Fruit fly (Drosophila melanogaster) whole organism, embryonic: ENCODE measurements around the gene Lim3.

Source experiments
- ATbp ChIP-seq: fragments of 200-800 bp; sonication (Bioruptor generic); optimal IDR thresholded peaks from 2 replicates; lab custom pipeline; 2017; ENCODE audit warnings: missing biosample characterization, mild to moderate bottlenecking, missing genetic modification characterization, missing genetic modification reagents
- Adf1 ChIP-seq: fragments of 200-800 bp; sonication (Bioruptor generic); IDR thresholded peaks from 2 replicates; pipeline ENCODE4 v1.3.6; 2022; ENCODE audit warnings: missing biosample characterization, missing genetic modification characterization
- Asciz ChIP-seq: fragments of 200-800 bp; sonication (Bioruptor generic); optimal IDR thresholded peaks from 2 replicates; lab custom pipeline; 2017; ENCODE audit warnings: missing biosample characterization, mild to moderate bottlenecking, missing genetic modification characterization, missing genetic modification reagents
- CG1024 ChIP-seq: fragments of 200-800 bp; sonication (Bioruptor generic); IDR thresholded peaks from 2 replicates; pipeline ENCODE4 v1.3.6; 2022; ENCODE audit warnings: missing biosample characterization, missing genetic modification characterization
- CG10366 ChIP-seq: fragments of 200-800 bp; sonication (Bioruptor generic); IDR thresholded peaks from 2 replicates; pipeline ENCODE4 v1.3.6; 2022; ENCODE audit warnings: missing biosample characterization, missing genetic modification characterization
- CG11504 ChIP-seq: fragments of 200-800 bp; sonication (Bioruptor generic); optimal IDR thresholded peaks from 3 replicates; lab custom pipeline; 2019; ENCODE audit warnings: missing biosample characterization, mild to moderate bottlenecking, missing genetic modification characterization, moderate library complexity
- CG1602 ChIP-seq: fragments of 200-800 bp; sonication (Bioruptor generic); optimal IDR thresholded peaks from 3 replicates; lab custom pipeline; 2016; ENCODE audit warnings: missing biosample characterization, missing genetic modification characterization
- CG32767 ChIP-seq: fragments of 200-800 bp; sonication (Bioruptor generic); IDR thresholded peaks from 2 replicates; pipeline ENCODE4 v1.3.6; 2022; ENCODE audit warnings: missing biosample characterization, missing genetic modification characterization
- CG4360 ChIP-seq: fragments of 200-800 bp; sonication (Bioruptor generic); IDR thresholded peaks from 2 replicates; pipeline ENCODE4 v1.3.6; 2022; ENCODE audit warnings: missing biosample characterization, missing genetic modification characterization
- CG5245 ChIP-seq: fragments of 200-800 bp; sonication (Bioruptor generic); optimal IDR thresholded peaks from 3 replicates; lab custom pipeline; 2016; ENCODE audit warnings: missing biosample characterization, missing genetic modification characterization
- CG6254 ChIP-seq: fragments of 200-800 bp; sonication (Bioruptor generic); optimal IDR thresholded peaks from 3 replicates; lab custom pipeline; 2017; ENCODE audit warnings: mild to moderate bottlenecking, missing biosample characterization, missing genetic modification reagents, missing genetic modification characterization
- CG7372 ChIP-seq: fragments of 200-800 bp; sonication (Bioruptor generic); IDR thresholded peaks from 2 replicates; pipeline ENCODE4 v1.3.6; 2022; ENCODE audit warnings: missing biosample characterization, missing genetic modification characterization
- CG7556 ChIP-seq: fragments of 200-800 bp; sonication (Bioruptor generic); optimal IDR thresholded peaks from 2 replicates; lab custom pipeline; 2017; ENCODE audit warnings: missing biosample characterization, mild to moderate bottlenecking, missing genetic modification characterization
- CG8281 ChIP-seq: fragments of 200-800 bp; sonication (Bioruptor generic); optimal IDR thresholded peaks from 2 replicates; lab custom pipeline; 2018; ENCODE audit warnings: missing biosample characterization, mild to moderate bottlenecking, missing genetic modification characterization, moderate library complexity
- CG8359 ChIP-seq: fragments of 200-800 bp; sonication (Bioruptor generic); optimal IDR thresholded peaks from 2 replicates; lab custom pipeline; 2017; ENCODE audit warnings: missing biosample characterization, mild to moderate bottlenecking, missing genetic modification characterization, borderline replicate concordance
- CG8924 ChIP-seq: fragments of 200-800 bp; optimal IDR thresholded peaks from 3 replicates; lab custom pipeline; 2019; ENCODE audit warnings: missing biosample characterization, mild to moderate bottlenecking, missing genetic modification characterization, moderate library complexity
- CrebB ChIP-seq: fragments of 200-800 bp; sonication (Bioruptor generic); optimal IDR thresholded peaks from 3 replicates; lab custom pipeline; 2018; ENCODE audit warnings: missing biosample characterization, mild to moderate bottlenecking, missing genetic modification characterization
- Deaf1 ChIP-seq: fragments of 200-800 bp; optimal IDR thresholded peaks from 3 replicates; lab custom pipeline; 2019; ENCODE audit warnings: missing biosample characterization, mild to moderate bottlenecking, missing genetic modification characterization, moderate library complexity
- Doc3 ChIP-seq: fragments of 200-800 bp; sonication (Bioruptor generic); IDR thresholded peaks from 3 replicates; pipeline ENCODE4 v1.3.6; 2022; ENCODE audit warnings: missing biosample characterization, missing genetic modification characterization; ENCODE audit not compliant: partially characterized antibody
- Drgx ChIP-seq: fragments of 200-800 bp; sonication (Bioruptor generic); IDR thresholded peaks from 2 replicates; pipeline ENCODE4 v1.3.6; 2022; ENCODE audit warnings: missing biosample characterization, missing genetic modification characterization
- GATAe ChIP-seq: fragments of 200-800 bp; sonication (Bioruptor generic); conservative IDR thresholded peaks from 2 replicates; pipeline ENCODE4 v1.3.6; 2022; ENCODE audit warnings: missing biosample characterization, missing genetic modification characterization
- HLH3B ChIP-seq: fragments of 200-800 bp; sonication (Bioruptor generic); IDR thresholded peaks from 2 replicates; pipeline ENCODE4 v1.3.6; 2022; ENCODE audit warnings: missing biosample characterization, missing genetic modification characterization
- Hr39 ChIP-seq: fragments of >200 bp; optimal IDR thresholded peaks from 2 replicates; lab custom pipeline; 2017
- Lim3 ChIP-seq: fragments of 200-800 bp; sonication (Bioruptor generic); IDR thresholded peaks from 2 replicates; pipeline ENCODE4 v1.3.6; 2022; ENCODE audit warnings: missing biosample characterization, missing genetic modification characterization
- Med ChIP-seq: fragments of 200-800 bp; sonication (Bioruptor generic); peaks from one replicate; lab custom pipeline; 2016; ENCODE audit warnings: missing biosample characterization, missing genetic modification characterization, mild to moderate bottlenecking, inconsistent platforms, moderate library complexity
- Nf-YB ChIP-seq: fragments of 200-800 bp; sonication (Bioruptor generic); optimal IDR thresholded peaks from 3 replicates; lab custom pipeline; 2019; ENCODE audit warnings: missing biosample characterization, mild to moderate bottlenecking, missing genetic modification characterization, moderate library complexity
- Nf-YC ChIP-seq: fragments of 200-800 bp; optimal IDR thresholded peaks from 3 replicates; lab custom pipeline; 2019; ENCODE audit warnings: missing biosample characterization, mild to moderate bottlenecking, missing genetic modification characterization, moderate library complexity
- abd-A ChIP-seq: fragments of 200-800 bp; sonication (Bioruptor generic); optimal IDR thresholded peaks from 3 replicates; lab custom pipeline; 2019; ENCODE audit warnings: missing biosample characterization, mild to moderate bottlenecking, missing genetic modification characterization, moderate library complexity
- amos ChIP-seq: fragments of 200-800 bp; sonication (Bioruptor generic); IDR thresholded peaks from 2 replicates; pipeline ENCODE4 v1.3.6; 2022; ENCODE audit warnings: missing biosample characterization, missing genetic modification characterization; ENCODE audit not compliant: partially characterized antibody
- cad ChIP-seq: fragments of >200 bp; optimal IDR thresholded peaks from 2 replicates; lab custom pipeline; 2017; ENCODE audit warnings: missing biosample characterization, missing genetic modification characterization
- cg ChIP-seq: fragments of 200-800 bp; sonication (Bioruptor generic); optimal IDR thresholded peaks from 3 replicates; lab custom pipeline; 2019; ENCODE audit warnings: missing biosample characterization, mild to moderate bottlenecking, missing genetic modification characterization, moderate library complexity
- crol ChIP-seq: fragments of 200-800 bp; sonication (Bioruptor generic); IDR thresholded peaks from 2 replicates; pipeline ENCODE4 v1.3.6; 2022; ENCODE audit warnings: missing biosample characterization, missing genetic modification characterization
- ewg ChIP-seq: fragments of 200-800 bp; sonication (Bioruptor generic); optimal IDR thresholded peaks from 3 replicates; lab custom pipeline; 2017; ENCODE audit warnings: mild to moderate bottlenecking, missing biosample characterization, missing genetic modification reagents, missing genetic modification characterization
- exex ChIP-seq: fragments of 200-800 bp; sonication (Bioruptor generic); optimal IDR thresholded peaks from 4 replicates; lab custom pipeline; 2018; ENCODE audit warnings: missing biosample characterization, mild to moderate bottlenecking, missing genetic modification characterization, moderate library complexity
- fd102C ChIP-seq: fragments of 200-800 bp; sonication (Bioruptor generic); optimal IDR thresholded peaks from 2 replicates; lab custom pipeline; 2018; ENCODE audit warnings: missing biosample characterization, mild to moderate bottlenecking, missing genetic modification characterization, moderate library complexity
- fd3F ChIP-seq: fragments of 200-800 bp; sonication (Bioruptor generic); optimal IDR thresholded peaks from 2 replicates; lab custom pipeline; 2018; ENCODE audit warnings: missing biosample characterization, mild to moderate bottlenecking, missing genetic modification characterization, moderate library complexity
- insv ChIP-seq, 2 experiments: fragments of 200-800 bp; sonication (Bioruptor generic); optimal IDR thresholded peaks; 3 replicates each; lab custom pipeline; 2016 to 2018; ENCODE audit warnings: missing biosample characterization in 2 of 2, missing genetic modification characterization in 2 of 2
- klu ChIP-seq: fragments of 200-800 bp; sonication (Bioruptor generic); IDR thresholded peaks from 2 replicates; pipeline ENCODE4 v1.3.6; 2022; ENCODE audit warnings: missing biosample characterization, missing genetic modification characterization
- lov ChIP-seq, 2 experiments: fragments of 200-800 bp in 1 of 2; fragments of >200 bp in 1 of 2; sonication (Bioruptor generic) in 1 of 2; IDR thresholded peaks in 1 of 2; optimal IDR thresholded peaks in 1 of 2; 2 replicates in 1 of 2; 3 replicates in 1 of 2; pipeline versions ENCODE4 v1.3.6 to Lab custom; 2017 to 2022; ENCODE audit warnings: missing biosample characterization in 1 of 2, missing genetic modification characterization in 1 of 2
- luna ChIP-seq: fragments of 200-800 bp; sonication (Bioruptor generic); optimal IDR thresholded peaks from 2 replicates; lab custom pipeline; 2016; ENCODE audit warnings: missing biosample characterization, missing genetic modification characterization
- mld ChIP-seq: fragments of 200-800 bp; sonication (Bioruptor generic); IDR thresholded peaks from 3 replicates; pipeline ENCODE4 v1.3.6; 2022; ENCODE audit warnings: missing biosample characterization, missing genetic modification characterization; ENCODE audit not compliant: partially characterized antibody
- nmo ChIP-seq: fragments of 200-800 bp; sonication (Bioruptor generic); optimal IDR thresholded peaks from 2 replicates; lab custom pipeline; 2018; ENCODE audit warnings: missing biosample characterization, mild to moderate bottlenecking, missing genetic modification characterization, moderate library complexity
- oc ChIP-seq: fragments of 200-800 bp; sonication (Bioruptor generic); optimal IDR thresholded peaks from 2 replicates; lab custom pipeline; 2018; ENCODE audit warnings: missing biosample characterization, mild to moderate bottlenecking, missing genetic modification characterization, moderate library complexity
- pros ChIP-seq: fragments of 200-800 bp; sonication (Bioruptor generic); optimal IDR thresholded peaks from 3 replicates; lab custom pipeline; 2019; ENCODE audit warnings: missing biosample characterization, mild to moderate bottlenecking, missing genetic modification characterization, moderate library complexity
- seq ChIP-seq: fragments of 200-800 bp; sonication (Bioruptor generic); IDR thresholded peaks from 2 replicates; pipeline ENCODE4 v1.3.6; 2022; ENCODE audit warnings: missing biosample characterization, missing genetic modification characterization
- sqz ChIP-seq: fragments of 200-800 bp; sonication (Bioruptor generic); optimal IDR thresholded peaks from 3 replicates; lab custom pipeline; 2018; ENCODE audit warnings: missing biosample characterization, mild to moderate bottlenecking, missing genetic modification characterization
- zen2 ChIP-seq: fragments of 200-800 bp; sonication (Bioruptor generic); IDR thresholded peaks from 3 replicates; pipeline ENCODE4 v1.3.6; 2022; ENCODE audit warnings: missing biosample characterization, missing genetic modification characterization; ENCODE audit not compliant: partially characterized antibody

Lim3 gene

dm6 chr2L:19089385-19089784 is 18.8 kb downstream of the Lim3 start (continued):
- TF ChIP-seq CG7372 (no peak), CG5245 (GFP tag; lab: Kevin White, UChicago) (no peak), GATAe (GFP tag; lab: Robert Waterston, UW) (no peak), crol (GFP tag; lab: Robert Waterston, UW) (peak; percentile 68), Lim3 (no peak), mld (no peak), CG4360 (peak; percentile 73), exex (tag; lab: Kevin White, UChicago) (no peak), cad (no peak), CG32767 (GFP tag; lab: Robert Waterston, UW) (no peak)

- TF ChIP-seq nmo (GFP tag; lab: Kevin White, UChicago) (no peak), CG8281 (peak; percentile 94), oc (tag; lab: Kevin White, UChicago) (peak; percentile 3)
Observed at dm6 chr2L:19088895-19089294, 19.3 kb downstream of the Lim3 start.

DNA sequence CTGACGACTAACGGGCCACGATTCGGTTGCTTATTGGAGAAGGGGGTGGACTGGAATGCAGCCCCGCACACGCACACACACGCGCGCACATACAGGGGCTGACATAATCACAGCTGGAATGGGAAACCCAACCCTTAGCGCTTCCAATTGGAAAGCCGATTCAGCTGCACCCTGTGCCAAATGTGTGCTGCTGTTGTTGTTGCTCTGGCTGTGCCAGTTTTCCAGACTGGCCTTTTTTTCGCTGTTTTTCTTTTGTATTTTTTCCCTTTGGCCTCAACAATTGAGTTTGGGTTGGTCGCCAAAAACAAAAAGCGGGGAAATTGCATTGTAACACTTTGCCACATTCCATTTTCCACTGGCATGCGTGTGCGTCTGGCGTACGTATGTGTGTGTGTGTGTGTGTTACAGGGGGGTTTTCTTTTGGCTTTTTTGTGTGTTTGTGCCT is 24.9 kb downstream of the Lim3 start:
- TF ChIP-seq Drgx (GFP tag; lab: Robert Waterston, UW) = peak; percentile 15; the same call in 1 of the 2 replicates
- peak; percentile 1 for TF ChIP-seq pros (GFP tag; lab: Kevin White, UChicago)
- TF ChIP-seq seq = peak; percentile 47; the same call in 1 of the 2 replicates
- peak; percentile 98 for TF ChIP-seq CG6254
- TF ChIP-seq fd102C (GFP tag; lab: Kevin White, UChicago) = no peak
- TF ChIP-seq Hr39 (lab: Kevin White, UChicago) = peak; percentile 98
- no peak for TF ChIP-seq luna (GFP tag; lab: Kevin White, UChicago)
- TF ChIP-seq fd3F (GFP tag; lab: Kevin White, UChicago) = no peak
- peak; percentile 25; the same call in 1 of the 2 replicates for TF ChIP-seq crol (GFP tag; lab: Robert Waterston, UW)
- peak; percentile 25 for TF ChIP-seq Med
- TF ChIP-seq Nf-YB (GFP tag; lab: Kevin White, UChicago) = peak; percentile 93
- TF ChIP-seq sqz = peak; percentile 34
- TF ChIP-seq Deaf1 (tag; lab: Kevin White, UChicago) = peak; percentile 78
- TF ChIP-seq insv (GFP tag; optimal IDR thresholded peaks at IDR 0.05; lab: Kevin White, UChicago) = peak; percentile 21 to 88
- peak; percentile 51 for TF ChIP-seq ewg (GFP tag; lab: Kevin White, UChicago)
- peak; percentile 1 for TF ChIP-seq abd-A (tag; lab: Kevin White, UChicago)
- TF ChIP-seq cg (GFP tag; lab: Kevin White, UChicago) = peak; percentile 63
- no peak for TF ChIP-seq klu (GFP tag; lab: Robert Waterston, UW)
- TF ChIP-seq CG10366 = peak; percentile 70
- no peak for TF ChIP-seq CG8924
- TF ChIP-seq Adf1 (GFP tag; lab: Robert Waterston, UW) = peak; percentile 24; the same call in 1 of the 2 replicates
- TF ChIP-seq CG4360 = peak; percentile 89
- TF ChIP-seq CG8359 (GFP tag; lab: Kevin White, UChicago) = no peak
- 0 out of 2 replicates have a peak, but pooled peaks have one; percentile 27 for TF ChIP-seq HLH3B (GFP tag; lab: Robert Waterston, UW)
- peak; percentile 95 for TF ChIP-seq Nf-YC (tag; lab: Kevin White, UChicago)
- TF ChIP-seq CrebB (tag; lab: Kevin White, UChicago) = no peak

dm6 chr2L:19079742-19080141 is 28.5 kb downstream of the Lim3 start:
- TF ChIP-seq lov (optimal IDR thresholded peaks at IDR 0.05; lab: Kevin White, UChicago) (no peak), lov (GFP tag; IDR thresholded peaks at IDR 0.05; lab: Robert Waterston, UW) (0 out of 3 replicates have a peak, but pooled peaks have one; percentile 47), CG1024 (GFP tag; lab: Robert Waterston, UW) (no peak), CG1602 (GFP tag; lab: Kevin White, UChicago) (no peak), amos (GFP tag; lab: Robert Waterston, UW) (no peak), CG11504 (tag; lab: Kevin White, UChicago) (peak; percentile 99), CG32767 (GFP tag; lab: Robert Waterston, UW) (no peak), ATbp (GFP tag; lab: Kevin White, UChicago) (peak; percentile 5), CG7556 (GFP tag; lab: Kevin White, UChicago) (no peak), Asciz (peak; percentile 31), CG6254 (peak; percentile 8), Doc3 (GFP tag; lab: Robert Waterston, UW) (0 out of 3 replicates have a peak, but pooled peaks have one; percentile 24), zen2 (no peak)
